Worm (Caenorhabditis elegans): ENCODE results near the gene srw-137.

ce11 chrV:2912901-2913300 lies 30.9 kb downstream of the srw-137 start, which contains the start of gene C31B8.9:
- no peak for TF ChIP-seq aly-2 (tag; optimal IDR thresholded peaks at IDR 0.05)
- TF ChIP-seq mxl-2 (GFP tag; conservative IDR thresholded peaks at IDR 0.05), result no peak
- TF ChIP-seq hlh-30 (tag; optimal IDR thresholded peaks at IDR 0.05; ENCODE audit: insufficient read depth), result no peak
- TF ChIP-seq snpc-4 (tag; optimal IDR thresholded peaks at IDR 0.05), result no peak

All from whole organism, L4 larva.